Worm (Caenorhabditis elegans): Measurements from ENCODE around the gene dgtr-1.

- TF ChIP-seq unc-130 (GFP tag; optimal IDR thresholded peaks at IDR 0.05) = no peak
- TF ChIP-seq ztf-3 (GFP tag; optimal IDR thresholded peaks at IDR 0.05) = no peak
- TF ChIP-seq cebp-2 (GFP tag; IDR thresholded peaks at IDR 0.05) = no peak
- no peak for TF ChIP-seq mel-28 (tag; optimal IDR thresholded peaks at IDR 0.05; ENCODE audit: borderline replicate concordance)
- TF ChIP-seq snpc-4 (GFP tag; optimal IDR thresholded peaks at IDR 0.05) = no peak
- no peak for TF ChIP-seq snpc-4 (tag; optimal IDR thresholded peaks at IDR 0.05)
- TF ChIP-seq snpc-1.1 (tag; optimal IDR thresholded peaks at IDR 0.05; ENCODE audit: insufficient read depth) = no peak
- no peak for TF ChIP-seq F57C9.4 (tag; optimal IDR thresholded peaks at IDR 0.05)
- no peak for TF ChIP-seq xnd-1 (tag; optimal IDR thresholded peaks at IDR 0.05)
- no peak for TF ChIP-seq efl-1 (GFP tag; optimal IDR thresholded peaks at IDR 0.05)
- TF ChIP-seq egrh-3 (GFP tag; IDR thresholded peaks at IDR 0.05) = no peak
- no peak for TF ChIP-seq athp-1 (tag; optimal IDR thresholded peaks at IDR 0.05)
These were observed 20.9 kb upstream of the dgtr-1 start for ce11 chrV:6476026-6476425.
